Worm (Caenorhabditis elegans) whole organism, late embryonic: ENCODE results near the gene C03E10.1.
A peak's percentile ranks its signal among the peaks of the same experiment; 100 is the strongest.

ENCODE experiments used
- C38D4.7 ChIP-seq: fragments of 200-800 bp; sonication (Bioruptor generic); optimal IDR thresholded peaks from 2 replicates; lab custom pipeline; 2018; ENCODE audit warnings: mild to moderate bottlenecking, missing genetic modification characterization, moderate library complexity, missing compliant biosample characterization
- K09A11.1 ChIP-seq: sonication (generic microtip); optimal IDR thresholded peaks from 2 replicates; lab custom pipeline; 2017; ENCODE audit warnings: antibody characterized with exemption, mild to moderate bottlenecking, missing genetic modification characterization, missing compliant biosample characterization; ENCODE audit not compliant: insufficient read depth
- T23F11.4 ChIP-seq: fragments of 200-800 bp; sonication (Bioruptor generic); optimal IDR thresholded peaks from 2 replicates; lab custom pipeline; 2018; ENCODE audit warnings: mild to moderate bottlenecking, missing genetic modification characterization, missing compliant biosample characterization
- Y22D7AL.16 ChIP-seq: sonication (generic microtip); optimal IDR thresholded peaks from 2 replicates; lab custom pipeline; 2016; ENCODE audit warnings: missing genetic modification characterization, missing compliant biosample characterization
- ceh-14 ChIP-seq: sonication (generic microtip); optimal IDR thresholded peaks from 2 replicates; lab custom pipeline; 2016; ENCODE audit warnings: missing genotype, missing genetic modification characterization, missing compliant biosample characterization
- ceh-19 ChIP-seq: fragments of 200-800 bp; sonication (Bioruptor generic); optimal IDR thresholded peaks from 2 replicates; lab custom pipeline; 2018; ENCODE audit warnings: mild to moderate bottlenecking, missing genetic modification characterization, missing compliant biosample characterization
- ceh-22 ChIP-seq: sonication (generic microtip); optimal IDR thresholded peaks from 2 replicates; lab custom pipeline; 2017; ENCODE audit warnings: missing biosample characterization, missing genetic modification characterization
- ceh-45 ChIP-seq: fragments of 200-800 bp; sonication (Bioruptor generic); IDR thresholded peaks from 2 replicates; pipeline ENCODE4 v1.3.6; 2022; ENCODE audit warnings: missing genetic modification reagents, missing genetic modification characterization, missing compliant biosample characterization
- ceh-6 ChIP-seq: fragments of 200-800 bp; sonication (Bioruptor generic); optimal IDR thresholded peaks from 2 replicates; lab custom pipeline; 2018; ENCODE audit warnings: mild to moderate bottlenecking, missing genetic modification characterization, missing compliant biosample characterization
- ceh-9 ChIP-seq: sonication (generic microtip); optimal IDR thresholded peaks from 2 replicates; lab custom pipeline; 2016; ENCODE audit warnings: mild to moderate bottlenecking, missing genetic modification characterization, inconsistent platforms, missing compliant biosample characterization
- che-1 ChIP-seq: sonication (generic microtip); optimal IDR thresholded peaks from 2 replicates; lab custom pipeline; 2016; ENCODE audit warnings: mild to moderate bottlenecking, missing genetic modification characterization, missing compliant biosample characterization
- dve-1 ChIP-seq: sonication (generic microtip); optimal IDR thresholded peaks from 2 replicates; lab custom pipeline; 2017; ENCODE audit warnings: antibody characterized with exemption, mild to moderate bottlenecking, missing genetic modification characterization, missing compliant biosample characterization
- elt-2 ChIP-seq: sonication (generic microtip); optimal IDR thresholded peaks from 2 replicates; lab custom pipeline; 2016; ENCODE audit warnings: missing genetic modification reagents, missing genetic modification characterization, missing compliant biosample characterization
- elt-4 ChIP-seq: sonication (generic microtip); optimal IDR thresholded peaks from 2 replicates; lab custom pipeline; 2016; ENCODE audit warnings: missing genetic modification characterization, missing compliant biosample characterization
- ets-4 ChIP-seq: sonication (generic microtip); optimal IDR thresholded peaks from 2 replicates; lab custom pipeline; 2016; ENCODE audit warnings: missing genetic modification characterization, missing compliant biosample characterization
- fax-1 ChIP-seq: sonication (generic microtip); optimal IDR thresholded peaks from 2 replicates; lab custom pipeline; 2016; ENCODE audit warnings: missing genotype, missing genetic modification characterization, missing compliant biosample characterization
- gmeb-2 ChIP-seq: sonication (generic microtip); optimal IDR thresholded peaks from 2 replicates; lab custom pipeline; 2016; ENCODE audit warnings: missing genetic modification characterization, inconsistent platforms, missing compliant biosample characterization
- hlh-15 ChIP-seq: sonication (generic microtip); optimal IDR thresholded peaks from 2 replicates; lab custom pipeline; 2016; ENCODE audit warnings: missing genetic modification characterization, missing compliant biosample characterization
- hlh-30 ChIP-seq: sonication (generic microtip); optimal IDR thresholded peaks from 2 replicates; lab custom pipeline; 2017; ENCODE audit warnings: antibody characterized with exemption, missing genetic modification characterization, missing compliant biosample characterization; ENCODE audit not compliant: insufficient read depth
- hlh-6 ChIP-seq: sonication (generic microtip); optimal IDR thresholded peaks from 2 replicates; lab custom pipeline; 2016; ENCODE audit warnings: missing genotype, missing genetic modification characterization, missing compliant biosample characterization
- lim-6 ChIP-seq: sonication (generic microtip); optimal IDR thresholded peaks from 2 replicates; lab custom pipeline; 2016; ENCODE audit warnings: missing genetic modification characterization, missing compliant biosample characterization
- madf-2 ChIP-seq: sonication (generic microtip); optimal IDR thresholded peaks from 2 replicates; lab custom pipeline; 2017; ENCODE audit warnings: missing genetic modification characterization, missing compliant biosample characterization
- nhr-232 ChIP-seq: sonication (generic microtip); optimal IDR thresholded peaks from 2 replicates; lab custom pipeline; 2016; ENCODE audit warnings: missing genetic modification characterization, missing compliant biosample characterization
- odd-2 ChIP-seq: sonication (generic microtip); optimal IDR thresholded peaks from 2 replicates; lab custom pipeline; 2017; ENCODE audit warnings: antibody characterized with exemption, mild to moderate bottlenecking, missing genetic modification characterization, missing compliant biosample characterization
- pag-3 ChIP-seq: sonication (generic microtip); optimal IDR thresholded peaks from 2 replicates; lab custom pipeline; 2016; ENCODE audit warnings: missing compliant biosample characterization, missing genetic modification characterization, borderline replicate concordance
- pha-2 ChIP-seq: sonication (generic microtip); optimal IDR thresholded peaks from 2 replicates; lab custom pipeline; 2017; ENCODE audit warnings: mild to moderate bottlenecking, missing genetic modification characterization, missing compliant biosample characterization
- pros-1 ChIP-seq: fragments of 150-350 bp; optimal IDR thresholded peaks from 2 replicates; lab custom pipeline; 2014; ENCODE audit warnings: missing biosample characterization, missing genetic modification reagents, missing genetic modification characterization
- ref-2 ChIP-seq: sonication (generic microtip); optimal IDR thresholded peaks from 2 replicates; lab custom pipeline; 2016; ENCODE audit warnings: missing genetic modification characterization, missing compliant biosample characterization
- rnt-1 ChIP-seq: sonication (generic microtip); optimal IDR thresholded peaks from 2 replicates; lab custom pipeline; 2016; ENCODE audit warnings: missing genetic modification characterization, missing compliant biosample characterization
- sdc-2 ChIP-seq: sonication (generic microtip); optimal IDR thresholded peaks from 2 replicates; lab custom pipeline; 2016; ENCODE audit warnings: missing genotype, missing genetic modification characterization, missing compliant biosample characterization
- sox-2 ChIP-seq: fragments of 200-800 bp; sonication (Bioruptor generic); IDR thresholded peaks from 2 replicates; pipeline ENCODE4 v1.3.6; 2022; ENCODE audit warnings: missing genetic modification reagents, missing genetic modification characterization, missing compliant biosample characterization
- sox-4 ChIP-seq: sonication (generic microtip); optimal IDR thresholded peaks from 2 replicates; lab custom pipeline; 2017; ENCODE audit warnings: mild to moderate bottlenecking, missing genetic modification characterization, inconsistent platforms, missing compliant biosample characterization
- syd-9 ChIP-seq: sonication (generic microtip); optimal IDR thresholded peaks from 2 replicates; lab custom pipeline; 2016; ENCODE audit warnings: mild to moderate bottlenecking, missing genetic modification characterization, moderate library complexity, missing compliant biosample characterization
- tbx-2 ChIP-seq: sonication (generic microtip); optimal IDR thresholded peaks from 2 replicates; lab custom pipeline; 2016; ENCODE audit warnings: missing genetic modification characterization, missing compliant biosample characterization
- unc-3 ChIP-seq, 2 experiments: fragments of 200-800 bp in 1 of 2; sonication (Bioruptor generic) in 1 of 2; sonication (generic microtip) in 1 of 2; conservative IDR thresholded peaks in 1 of 2; optimal IDR thresholded peaks in 1 of 2; 2 replicates each; pipeline versions ENCODE4 v1.3.6 to Lab custom; 2016 to 2022; ENCODE audit warnings: missing compliant biosample characterization in 2 of 2, missing genetic modification characterization in 2 of 2, missing genetic modification reagents in 1 of 2
- unc-42 ChIP-seq: sonication (generic microtip); optimal IDR thresholded peaks from 2 replicates; lab custom pipeline; 2016; ENCODE audit warnings: missing genotype, missing genetic modification characterization, missing compliant biosample characterization
- zip-5 ChIP-seq: sonication (generic microtip); optimal IDR thresholded peaks from 2 replicates; lab custom pipeline; 2016; ENCODE audit warnings: missing genetic modification characterization, missing compliant biosample characterization

C03E10.1 gene

DNA sequence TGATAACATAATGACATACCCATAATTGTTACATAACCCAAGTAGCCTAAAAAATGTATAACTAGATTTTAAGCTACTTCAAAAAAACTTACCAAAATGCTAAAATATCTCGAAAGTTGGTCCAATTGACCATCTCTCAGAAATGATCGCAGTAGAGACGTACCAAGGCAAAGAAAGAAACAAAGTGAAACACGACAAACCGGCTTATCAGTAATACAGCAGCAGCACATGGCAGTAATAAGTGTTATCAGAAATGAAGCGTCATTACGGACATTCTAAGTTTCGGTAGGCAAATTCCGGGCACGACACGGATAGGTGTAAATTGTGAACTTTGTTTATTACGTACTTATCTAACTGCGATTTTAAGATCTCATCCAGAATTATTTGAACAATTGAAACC, 25.5 kb upstream of the C03E10.1 start, which contains the start of gene cln-3.1:
TSS of gene cln-3.1 (minus strand) at position 171 of the 400 bp plus-strand sequence.
- peak; percentile 78 for TF ChIP-seq elt-2 (tag; lab: Kevin White, UChicago)
- TF ChIP-seq che-1 (tag; lab: Kevin White, UChicago): no peak

DNA sequence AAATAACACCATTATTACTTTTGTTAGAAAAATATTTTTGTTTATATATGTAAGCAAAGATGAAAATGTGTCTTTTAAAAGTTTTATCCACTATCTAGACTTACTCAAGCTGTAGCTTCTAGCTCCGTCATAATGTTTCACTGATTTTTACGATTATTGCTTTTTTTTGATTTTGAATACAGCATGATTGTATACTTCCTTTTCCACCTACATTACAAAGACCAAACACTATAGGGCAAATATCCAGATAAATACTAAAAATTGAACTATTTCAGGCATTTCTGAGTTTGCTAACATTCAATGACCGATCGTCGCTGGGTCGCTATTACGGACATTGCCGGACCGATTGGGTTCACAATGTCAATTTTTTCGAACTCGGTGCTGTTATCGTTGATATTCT, 24.3 kb upstream of the C03E10.1 start, which contains the start of gene str-116:
TSS of gene str-116 (plus strand) at position 301 of the 400 bp plus-strand sequence.
- TF ChIP-seq hlh-15 (tag; lab: Kevin White, UChicago): no peak
- no peak for TF ChIP-seq pros-1 (tag; lab: Kevin White, UChicago)
- no peak for TF ChIP-seq sox-2
- no peak for TF ChIP-seq odd-2
- TF ChIP-seq sdc-2 (tag; lab: Kevin White, UChicago): no peak
- no peak for TF ChIP-seq ets-4 (tag; lab: Kevin White, UChicago)
- TF ChIP-seq ceh-45: no peak
- no peak for TF ChIP-seq elt-4 (tag; lab: Kevin White, UChicago)
- no peak for TF ChIP-seq zip-5
- TF ChIP-seq dve-1 (tag; lab: Kevin White, UChicago): no peak
- TF ChIP-seq ref-2 (tag; lab: Kevin White, UChicago): no peak
- no peak for TF ChIP-seq ceh-22 (tag; lab: Kevin White, UChicago)
- TF ChIP-seq ceh-9 (tag; lab: Kevin White, UChicago): no peak
- TF ChIP-seq, all 69 proteins: peak for 0

DNA sequence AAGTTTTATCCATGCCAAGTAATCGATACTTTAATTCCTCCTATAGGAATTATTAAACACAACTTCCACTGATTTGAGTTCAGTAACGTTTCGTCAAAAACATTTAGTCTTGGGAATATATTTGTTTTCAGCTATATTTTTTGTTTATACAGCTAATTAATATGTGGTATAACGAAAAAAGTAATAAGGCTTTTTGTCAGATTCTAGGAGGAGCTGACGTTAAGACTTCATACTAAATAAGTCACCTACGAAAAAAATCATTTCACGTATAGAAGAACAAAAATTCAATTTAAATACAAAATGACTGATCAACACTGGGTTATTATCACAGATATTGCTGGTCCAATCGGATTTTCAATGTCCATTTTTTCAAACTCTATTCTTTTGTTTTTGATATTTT, 22.2 kb upstream of the C03E10.1 start, which contains the start of gene str-115:
TSS of gene str-115 (plus strand) at position 301 of the 400 bp plus-strand sequence.
- no peak for TF ChIP-seq lim-6
- TF ChIP-seq gmeb-2: no peak
- no peak for TF ChIP-seq hlh-30 (tag; lab: Kevin White, UChicago)
- no peak for TF ChIP-seq pag-3 (tag; lab: Kevin White, UChicago)
- no peak for TF ChIP-seq ceh-9 (tag; lab: Kevin White, UChicago)
- no peak for TF ChIP-seq T23F11.4 (GFP tag; lab: Kevin White, UChicago)
- TF ChIP-seq syd-9 (tag; lab: Kevin White, UChicago): no peak
- no peak for TF ChIP-seq Y22D7AL.16 (tag; lab: Kevin White, UChicago)
- no peak for TF ChIP-seq unc-42 (tag; lab: Kevin White, UChicago)
- no peak for TF ChIP-seq hlh-6

DNA sequence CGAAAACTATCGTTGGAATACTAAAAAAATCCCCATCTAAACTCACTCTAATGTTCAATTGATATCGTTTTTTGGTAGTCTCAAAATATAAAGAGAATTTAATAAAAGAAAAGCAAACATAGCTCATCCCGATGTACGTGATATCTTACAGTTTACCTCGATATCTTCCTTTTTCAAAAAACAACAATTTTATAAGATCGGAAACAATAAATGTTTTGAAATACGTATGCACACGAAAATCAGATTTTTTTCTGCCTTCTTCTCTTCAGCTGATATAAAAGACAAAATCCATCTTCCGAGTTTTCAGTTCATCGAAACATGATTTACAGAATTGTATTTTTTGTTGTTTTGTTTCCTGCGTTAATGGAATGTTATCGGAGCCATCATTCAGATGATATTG, 19.9 kb upstream of the C03E10.1 start, which contains the start of gene clec-222:
TSS of gene clec-222 (plus strand) at position 301 of the 400 bp plus-strand sequence.
- TF ChIP-seq fax-1 (no peak), ceh-14 (tag; lab: Kevin White, UChicago) (no peak), ceh-22 (tag; lab: Kevin White, UChicago) (no peak), sox-4 (tag; lab: Kevin White, UChicago) (no peak), pha-2 (tag; lab: Kevin White, UChicago) (no peak), rnt-1 (no peak), madf-2 (tag; lab: Kevin White, UChicago) (no peak), elt-4 (tag; lab: Kevin White, UChicago) (no peak), nhr-232 (tag; lab: Kevin White, UChicago) (no peak), ceh-19 (GFP tag; lab: Kevin White, UChicago) (no peak), ets-4 (tag; lab: Kevin White, UChicago) (no peak), syd-9 (tag; lab: Kevin White, UChicago) (no peak)

DNA sequence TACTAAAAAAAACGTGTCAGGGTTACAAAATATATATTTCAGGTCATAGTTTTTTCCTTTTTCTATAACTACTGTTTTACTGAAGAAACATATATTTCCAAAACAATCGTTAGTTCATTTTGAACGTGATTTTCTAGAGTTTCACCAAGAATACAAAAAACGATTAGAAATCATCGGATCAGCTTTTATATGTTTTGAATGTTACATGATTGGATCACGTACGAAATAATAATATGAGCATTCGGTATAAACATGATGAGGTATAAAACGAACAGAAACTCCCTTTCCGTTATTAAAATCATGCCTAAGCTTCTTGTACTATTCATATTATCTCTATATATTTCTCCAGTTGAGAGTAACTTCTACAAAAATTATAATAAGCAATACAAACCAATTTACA, 18.1 kb upstream of the C03E10.1 start, which contains the start of gene clec-223:
TSS of gene clec-223 (plus strand) at position 301 of the 400 bp plus-strand sequence.
- TF ChIP-seq tbx-2 (tag; lab: Kevin White, UChicago): no peak
- TF ChIP-seq ceh-6 (GFP tag; lab: Kevin White, UChicago): no peak
- TF ChIP-seq K09A11.1 (tag; lab: Kevin White, UChicago): no peak
- TF ChIP-seq unc-42 (tag; lab: Kevin White, UChicago): no peak
- no peak for TF ChIP-seq ceh-45
- no peak for TF ChIP-seq che-1 (tag; lab: Kevin White, UChicago)
- no peak for TF ChIP-seq dve-1 (tag; lab: Kevin White, UChicago)
- TF ChIP-seq unc-3 (GFP tag; conservative IDR thresholded peaks at IDR 0.05; lab: Robert Waterston, UW): no peak
- no peak for TF ChIP-seq unc-3 (tag; optimal IDR thresholded peaks at IDR 0.05; lab: Kevin White, UChicago)
- no peak for TF ChIP-seq C38D4.7 (GFP tag; lab: Kevin White, UChicago)
